Worm (Caenorhabditis elegans) whole organism, L3 larva: Measurements from ENCODE around the gene idpc-5.
A peak's percentile ranks its signal among the peaks of the same experiment; 100 is the strongest.

Experiments
- R02D3.7 ChIP-seq: fragments of 150-350 bp; optimal IDR thresholded peaks from 2 replicates; lab custom pipeline; 2014; ENCODE audit warnings: missing biosample characterization, missing genetic modification characterization
- ZK546.5 ChIP-seq: sonication (generic microtip); optimal IDR thresholded peaks from 2 replicates; lab custom pipeline; 2017; ENCODE audit warnings: missing biosample characterization, missing genetic modification characterization
- ama-1 ChIP-seq: fragments of 150-350 bp; optimal IDR thresholded peaks from 2 replicates; lab custom pipeline; 2018
- ceh-16 ChIP-seq: sonication (generic microtip); optimal IDR thresholded peaks from 2 replicates; lab custom pipeline; 2017; ENCODE audit warnings: missing biosample characterization, missing genetic modification characterization
- ceh-28 ChIP-seq: fragments of 150-350 bp; optimal IDR thresholded peaks from 2 replicates; lab custom pipeline; 2014; ENCODE audit warnings: missing biosample characterization, missing genetic modification reagents, missing genetic modification characterization
- ceh-82 ChIP-seq: fragments of 150-350 bp; optimal IDR thresholded peaks from 2 replicates; lab custom pipeline; 2014; ENCODE audit warnings: missing biosample characterization, missing genetic modification characterization
- ceh-9 ChIP-seq: sonication (generic microtip); optimal IDR thresholded peaks from 2 replicates; lab custom pipeline; 2018; ENCODE audit warnings: missing biosample characterization, missing genetic modification characterization
- daf-12 ChIP-seq: fragments of 150-350 bp; optimal IDR thresholded peaks from 2 replicates; lab custom pipeline; 2014; ENCODE audit warnings: missing biosample characterization, missing genetic modification reagents, missing genetic modification characterization
- egl-27 ChIP-seq: sonication (generic microtip); optimal IDR thresholded peaks from 4 replicates; lab custom pipeline; 2017; ENCODE audit warnings: missing biosample characterization, missing genetic modification reagents, missing genetic modification characterization
- elt-1 ChIP-seq: fragments of 150-350 bp; optimal IDR thresholded peaks from 2 replicates; lab custom pipeline; 2014; ENCODE audit warnings: missing biosample characterization, missing genetic modification characterization
- eor-1 ChIP-seq, 2 experiments: fragments of 150-350 bp; optimal IDR thresholded peaks; 2 replicates each; lab custom pipeline; 2014 to 2018; ENCODE audit warnings: missing biosample characterization in 2 of 2, missing genetic modification characterization in 2 of 2
- fkh-10 ChIP-seq: sonication (generic microtip); optimal IDR thresholded peaks from 2 replicates; lab custom pipeline; 2017; ENCODE audit warnings: missing biosample characterization, missing genetic modification reagents, missing genetic modification characterization
- fkh-2 ChIP-seq: fragments of 150-350 bp; optimal IDR thresholded peaks from 2 replicates; lab custom pipeline; 2014; ENCODE audit warnings: missing biosample characterization, missing genetic modification reagents, missing genetic modification characterization
- fos-1 ChIP-seq: fragments of 150-350 bp; optimal IDR thresholded peaks from 2 replicates; lab custom pipeline; 2014; ENCODE audit warnings: missing biosample characterization, missing genetic modification characterization
- hmg-11 ChIP-seq: sonication (generic microtip); optimal IDR thresholded peaks from 2 replicates; lab custom pipeline; 2016; ENCODE audit warnings: missing genetic modification characterization, missing compliant biosample characterization
- jun-1 ChIP-seq: fragments of 150-350 bp; optimal IDR thresholded peaks from 2 replicates; lab custom pipeline; 2014; ENCODE audit warnings: missing biosample characterization, missing genetic modification reagents, missing genetic modification characterization
- lin-15B ChIP-seq: fragments of 150-350 bp; optimal IDR thresholded peaks from 2 replicates; lab custom pipeline; 2014; ENCODE audit warnings: missing biosample characterization, missing genetic modification characterization
- lin-39 ChIP-seq: fragments of 150-350 bp; optimal IDR thresholded peaks from 2 replicates; lab custom pipeline; 2018; ENCODE audit warnings: missing biosample characterization, missing genetic modification reagents, missing genetic modification characterization
- lsy-12 ChIP-seq: sonication (generic microtip); optimal IDR thresholded peaks from 2 replicates; lab custom pipeline; 2016; ENCODE audit warnings: mild to moderate bottlenecking, missing genetic modification characterization, missing compliant biosample characterization
- mml-1 ChIP-seq: fragments of 150-350 bp; sonication (generic microtip); optimal IDR thresholded peaks from 3 replicates; lab custom pipeline; 2014; ENCODE audit warnings: missing biosample characterization, missing genetic modification characterization
- nfya-1 ChIP-seq: sonication (generic microtip); optimal IDR thresholded peaks from 2 replicates; lab custom pipeline; 2017; ENCODE audit warnings: missing genetic modification characterization, mild to moderate bottlenecking, missing compliant biosample characterization, antibody characterized with exemption, moderate library complexity; ENCODE audit not compliant: insufficient read depth
- nhr-11 ChIP-seq: fragments of 150-350 bp; optimal IDR thresholded peaks from 2 replicates; lab custom pipeline; 2014; ENCODE audit warnings: missing biosample characterization, missing genetic modification characterization
- nhr-23 ChIP-seq: fragments of 150-350 bp; optimal IDR thresholded peaks from 2 replicates; lab custom pipeline; 2014; ENCODE audit warnings: missing biosample characterization, missing genetic modification reagents, missing genetic modification characterization
- nhr-237 ChIP-seq: fragments of 150-350 bp; optimal IDR thresholded peaks from 2 replicates; lab custom pipeline; 2014; ENCODE audit warnings: missing biosample characterization, missing genetic modification characterization
- nhr-28 ChIP-seq: fragments of 150-350 bp; optimal IDR thresholded peaks from 2 replicates; lab custom pipeline; 2014; ENCODE audit warnings: missing biosample characterization, missing genetic modification characterization
- nhr-43 ChIP-seq: sonication (generic microtip); optimal IDR thresholded peaks from 2 replicates; lab custom pipeline; 2016; ENCODE audit warnings: mild to moderate bottlenecking, missing genetic modification characterization, missing compliant biosample characterization; ENCODE audit not compliant: poor library complexity, severe bottlenecking
- nhr-76 ChIP-seq: fragments of 150-350 bp; sonication (generic microtip); optimal IDR thresholded peaks from 5 replicates; lab custom pipeline; 2014; ENCODE audit warnings: missing biosample characterization, missing genetic modification characterization
- pha-4 ChIP-seq: fragments of 150-350 bp; optimal IDR thresholded peaks from 2 replicates; lab custom pipeline; 2014; ENCODE audit warnings: missing biosample characterization, missing genetic modification reagents, missing genetic modification characterization
- pqm-1 ChIP-seq: fragments of 150-350 bp; optimal IDR thresholded peaks from 2 replicates; lab custom pipeline; 2017; ENCODE audit warnings: missing biosample characterization, missing genetic modification characterization, inconsistent platforms
- skn-1 ChIP-seq: fragments of 150-350 bp; optimal IDR thresholded peaks from 2 replicates; lab custom pipeline; 2014; ENCODE audit warnings: missing biosample characterization, missing genetic modification characterization
- snpc-4 ChIP-seq: fragments of 150-350 bp; optimal IDR thresholded peaks from 2 replicates; lab custom pipeline; 2014; ENCODE audit warnings: missing biosample characterization, missing genetic modification characterization
- unc-39 ChIP-seq: sonication (generic microtip); optimal IDR thresholded peaks from 4 replicates; lab custom pipeline; 2017; ENCODE audit warnings: missing biosample characterization, missing genetic modification characterization
- unc-62 ChIP-seq: fragments of 150-350 bp; sonication (generic microtip); optimal IDR thresholded peaks from 4 replicates; lab custom pipeline; 2014; ENCODE audit warnings: missing biosample characterization, missing genetic modification reagents, missing genetic modification characterization
- zag-1 ChIP-seq: fragments of 150-350 bp; optimal IDR thresholded peaks from 2 replicates; lab custom pipeline; 2014; ENCODE audit warnings: missing biosample characterization, missing genetic modification characterization
- ztf-11 ChIP-seq: fragments of 150-350 bp; optimal IDR thresholded peaks from 2 replicates; lab custom pipeline; 2014; ENCODE audit warnings: missing biosample characterization, missing genetic modification characterization
- ztf-4 ChIP-seq: fragments of 150-350 bp; optimal IDR thresholded peaks from 2 replicates; lab custom pipeline; 2014; ENCODE audit warnings: missing biosample characterization, missing genetic modification characterization

idpc-5 gene

DNA sequence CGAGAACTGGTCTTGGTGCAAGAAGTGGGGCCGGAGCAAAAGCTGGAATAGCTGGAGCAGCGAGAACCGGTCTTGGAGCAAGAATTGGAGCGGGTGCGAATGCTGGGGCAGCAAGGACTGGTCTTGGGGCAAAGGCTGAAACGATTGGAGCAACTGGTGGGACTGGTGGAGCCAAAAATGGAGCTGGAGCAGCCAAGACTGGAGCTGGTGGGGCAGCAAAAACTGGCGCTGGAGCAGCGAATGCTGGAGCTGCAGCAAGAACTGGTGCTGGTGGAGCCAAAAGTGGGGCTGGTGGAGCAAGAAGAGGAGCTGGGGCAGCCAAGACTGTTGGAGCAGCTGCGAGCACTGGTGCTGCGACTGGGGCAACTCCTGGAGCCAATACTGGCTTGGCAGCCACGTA is 5.9 kb upstream of the idpc-5 start:
- TF ChIP-seq ztf-11 (tag; lab: Kevin White, UChicago), result no peak
- no peak for TF ChIP-seq zag-1 (tag; lab: Kevin White, UChicago)
- TF ChIP-seq ceh-9 (tag; lab: Kevin White, UChicago), result no peak
- TF ChIP-seq lin-15B (tag; lab: Kevin White, UChicago), result no peak
- no peak for TF ChIP-seq fkh-2 (tag; lab: Kevin White, UChicago)
- TF ChIP-seq nfya-1 (tag; lab: Kevin White, UChicago), result no peak
- TF ChIP-seq skn-1 (tag; lab: Kevin White, UChicago), result no peak
- TF ChIP-seq nhr-76 (tag; lab: Kevin White, UChicago), result no peak
- no peak for TF ChIP-seq nhr-23 (tag; lab: Kevin White, UChicago)
- no peak for TF ChIP-seq eor-1 (tag; optimal IDR thresholded peaks at IDR 0.05; lab: Kevin White, UChicago)
- TF ChIP-seq nhr-237 (tag; lab: Kevin White, UChicago), result no peak
- TF ChIP-seq lin-39 (tag; lab: Kevin White, UChicago), result no peak
- no peak for TF ChIP-seq nhr-11 (tag; lab: Kevin White, UChicago)
- TF ChIP-seq, all 47 proteins: peak for 0

- TF ChIP-seq snpc-4 (no peak), ztf-11 (tag; lab: Kevin White, UChicago) (no peak), ceh-28 (tag; lab: Kevin White, UChicago) (no peak), mml-1 (tag; lab: Kevin White, UChicago) (no peak), unc-62 (GFP tag; lab: Kevin White, UChicago) (no peak), pha-4 (tag; lab: Kevin White, UChicago) (no peak), nhr-76 (tag; lab: Kevin White, UChicago) (no peak), daf-12 (tag; lab: Kevin White, UChicago) (no peak), jun-1 (tag; lab: Kevin White, UChicago) (no peak), hmg-11 (tag; lab: Kevin White, UChicago) (no peak), R02D3.7 (tag; lab: Kevin White, UChicago) (no peak), nhr-28 (tag; lab: Kevin White, UChicago) (no peak), fkh-2 (tag; lab: Kevin White, UChicago) (no peak)
Measured at ce11 chrV:9625604-9626446, 3.1 kb upstream of the idpc-5 start, which contains the start of gene T06E4.7. Gene T06E4.7 (plus strand): TSS chrV:9626396.

- TF ChIP-seq ZK546.5 (no peak), nhr-43 (tag; lab: Kevin White, UChicago) (no peak), fos-1 (tag; lab: Kevin White, UChicago) (no peak), pha-4 (tag; lab: Kevin White, UChicago) (no peak), ztf-4 (tag; lab: Kevin White, UChicago) (no peak), nhr-11 (tag; lab: Kevin White, UChicago) (no peak), ceh-82 (tag; lab: Kevin White, UChicago) (no peak), unc-39 (tag; lab: Kevin White, UChicago) (no peak), nhr-237 (tag; lab: Kevin White, UChicago) (no peak), ceh-9 (tag; lab: Kevin White, UChicago) (no peak), pqm-1 (no peak), elt-1 (no peak), lsy-12 (no peak), fkh-10 (GFP tag; lab: Kevin White, UChicago) (no peak), ztf-11 (tag; lab: Kevin White, UChicago) (no peak), ama-1 (no peak), egl-27 (tag; lab: Kevin White, UChicago) (no peak), zag-1 (tag; lab: Kevin White, UChicago) (no peak)
- TF ChIP-seq, all 47 proteins: peak for 0
Measured at ce11 chrV:9625122-9625521, 2.4 kb upstream of the idpc-5 start, which contains the start of gene idpc-4. Gene idpc-4 (plus strand): TSS chrV:9625422.

DNA sequence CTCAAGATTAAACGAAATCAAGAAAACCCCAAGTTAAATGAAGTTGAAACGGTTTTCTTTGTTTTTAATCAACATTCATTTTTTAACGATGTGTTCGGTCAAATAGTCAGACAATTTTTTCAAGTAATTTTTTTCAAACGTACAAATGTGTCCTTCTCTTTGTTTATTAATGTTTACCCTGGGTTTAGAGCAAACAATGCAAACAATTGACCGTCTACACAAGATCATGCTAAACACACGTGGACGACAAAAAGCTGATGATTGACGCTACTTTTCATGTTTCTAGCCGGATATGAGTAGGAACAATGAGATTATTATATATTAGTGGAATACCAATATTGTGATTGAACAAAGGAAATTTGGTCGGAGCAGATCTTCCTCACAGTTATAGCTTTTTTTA is 1.3 kb downstream of the idpc-5 start:
- no peak for TF ChIP-seq nhr-11 (tag; lab: Kevin White, UChicago)
- TF ChIP-seq unc-39 (tag; lab: Kevin White, UChicago), result no peak
- no peak for TF ChIP-seq skn-1 (tag; lab: Kevin White, UChicago)
- peak; percentile 51 for TF ChIP-seq pha-4 (tag; lab: Kevin White, UChicago)
- TF ChIP-seq ceh-16 (tag; lab: Kevin White, UChicago), result no peak
